Worm (Caenorhabditis elegans) whole organism, L1 larva: ENCODE data around the gene F16H6.4.

Experiments
- Y116A8C.19 ChIP-seq: sonication (generic microtip); optimal IDR thresholded peaks from 2 replicates; lab custom pipeline; 2016; ENCODE audit warnings: missing compliant biosample characterization, missing genetic modification characterization, borderline replicate concordance
- aha-1 ChIP-seq: fragments of 150-350 bp; optimal IDR thresholded peaks from 2 replicates; lab custom pipeline; 2014; ENCODE audit warnings: missing biosample characterization, missing genetic modification characterization
- alr-1 ChIP-seq: fragments of 200-800 bp; sonication (Bioruptor generic); optimal IDR thresholded peaks from 2 replicates; lab custom pipeline; 2018; ENCODE audit warnings: borderline replicate concordance, mild to moderate bottlenecking, missing genetic modification characterization, missing compliant biosample characterization
- ceh-63 ChIP-seq: fragments of 200-800 bp; sonication (Bioruptor generic); optimal IDR thresholded peaks from 2 replicates; lab custom pipeline; 2018; ENCODE audit warnings: mild to moderate bottlenecking, missing genetic modification characterization, missing compliant biosample characterization
- ceh-8 ChIP-seq: fragments of 200-800 bp; sonication (Bioruptor generic); optimal IDR thresholded peaks from 2 replicates; lab custom pipeline; 2018; ENCODE audit warnings: mild to moderate bottlenecking, missing genetic modification characterization, moderate library complexity, missing compliant biosample characterization
- ceh-82 ChIP-seq, 3 experiments: fragments of 150-350 bp in 1 of 3; sonication (generic microtip) in 2 of 3; optimal IDR thresholded peaks; 2 replicates each; lab custom pipeline; 2014 to 2017; ENCODE audit warnings: missing biosample characterization in 3 of 3, missing genetic modification characterization in 3 of 3
- ceh-88 ChIP-seq: fragments of 200-800 bp; sonication (Bioruptor generic); IDR thresholded peaks from 2 replicates; pipeline ENCODE4 v1.3.6; 2022; ENCODE audit warnings: missing genetic modification characterization, missing compliant biosample characterization
- ceh-90 ChIP-seq: sonication (generic microtip); optimal IDR thresholded peaks from 2 replicates; lab custom pipeline; 2016; ENCODE audit warnings: missing genetic modification characterization, missing compliant biosample characterization
- dpl-1 ChIP-seq, 3 experiments: fragments of 150-350 bp in 2 of 3; sonication (generic microtip) in 1 of 3; optimal IDR thresholded peaks; 2 replicates each; lab custom pipeline; 2014 to 2017; ENCODE audit warnings: missing biosample characterization in 3 of 3, missing genetic modification characterization in 3 of 3, missing genetic modification reagents in 3 of 3
- efl-1 ChIP-seq, 4 experiments: fragments of 150-350 bp; optimal IDR thresholded peaks in 3 of 4; peaks in 1 of 4; 1 replicate in 1 of 4; 2 replicates in 3 of 4; lab custom pipeline; 2014; ENCODE audit warnings: missing biosample characterization in 2 of 4, missing genetic modification characterization in 2 of 4, missing genetic modification reagents in 2 of 4
- egl-13 ChIP-seq: sonication (generic microtip); optimal IDR thresholded peaks from 2 replicates; lab custom pipeline; 2016; ENCODE audit warnings: missing genotype, missing genetic modification reagents, missing genetic modification characterization, missing compliant biosample characterization
- egl-27 ChIP-seq, 2 experiments: fragments of 150-350 bp in 1 of 2; sonication (generic microtip); optimal IDR thresholded peaks; 3 replicates each; lab custom pipeline; 2017 to 2018; ENCODE audit warnings: missing biosample characterization in 2 of 2, missing genetic modification characterization in 2 of 2, missing genetic modification reagents in 2 of 2
- fos-1 ChIP-seq: fragments of 150-350 bp; optimal IDR thresholded peaks from 2 replicates; lab custom pipeline; 2014; ENCODE audit warnings: missing biosample characterization, missing genetic modification characterization
- hlh-17 ChIP-seq: fragments of 200-800 bp; sonication (Bioruptor generic); optimal IDR thresholded peaks from 2 replicates; lab custom pipeline; 2018; ENCODE audit warnings: missing genetic modification characterization, mild to moderate bottlenecking, missing compliant biosample characterization, moderate library complexity, borderline replicate concordance
- hlh-4 ChIP-seq: sonication (generic microtip); optimal IDR thresholded peaks from 2 replicates; lab custom pipeline; 2016; ENCODE audit warnings: mild to moderate bottlenecking, missing genetic modification characterization, missing compliant biosample characterization
- hpl-2 ChIP-seq: fragments of 150-350 bp; optimal IDR thresholded peaks from 2 replicates; lab custom pipeline; 2014; ENCODE audit warnings: missing biosample characterization, missing genetic modification reagents, missing genetic modification characterization
- irx-1 ChIP-seq: sonication (generic microtip); optimal IDR thresholded peaks from 2 replicates; lab custom pipeline; 2016; ENCODE audit warnings: missing genetic modification characterization, missing compliant biosample characterization
- lin-14 ChIP-seq: fragments of 200-800 bp; sonication (Bioruptor generic); optimal IDR thresholded peaks from 2 replicates; lab custom pipeline; 2018; ENCODE audit warnings: mild to moderate bottlenecking, missing genetic modification characterization, moderate library complexity, missing compliant biosample characterization
- lir-3 ChIP-seq: sonication (generic microtip); optimal IDR thresholded peaks from 2 replicates; lab custom pipeline; 2016; ENCODE audit warnings: mild to moderate bottlenecking, missing genetic modification characterization, moderate library complexity, missing compliant biosample characterization; ENCODE audit not compliant: poor library complexity
- lsy-2 ChIP-seq, 2 experiments: fragments of 150-350 bp; optimal IDR thresholded peaks; 2 replicates each; lab custom pipeline; 2014; ENCODE audit warnings: missing biosample characterization in 2 of 2, missing genetic modification characterization in 2 of 2
- mab-9 ChIP-seq: fragments of 200-800 bp; sonication (Bioruptor generic); IDR thresholded peaks from 2 replicates; pipeline ENCODE4 v1.3.6; 2022; ENCODE audit warnings: missing genetic modification reagents, missing genetic modification characterization, missing compliant biosample characterization
- mdl-1 ChIP-seq, 2 experiments: fragments of 150-350 bp; optimal IDR thresholded peaks; 2 replicates each; lab custom pipeline; 2014 to 2017; ENCODE audit warnings: missing biosample characterization in 2 of 2, missing genetic modification characterization in 2 of 2, inconsistent platforms in 1 of 2
- nhr-19 ChIP-seq: fragments of 200-800 bp; sonication (Bioruptor generic); conservative IDR thresholded peaks from 2 replicates; pipeline ENCODE4 v1.3.6; 2022; ENCODE audit warnings: missing genetic modification characterization, missing compliant biosample characterization
- nhr-20 ChIP-seq: sonication (generic microtip); optimal IDR thresholded peaks from 2 replicates; lab custom pipeline; 2016; ENCODE audit warnings: mild to moderate bottlenecking, missing genetic modification characterization, missing compliant biosample characterization
- nhr-28 ChIP-seq: fragments of 150-350 bp; optimal IDR thresholded peaks from 2 replicates; lab custom pipeline; 2014; ENCODE audit warnings: missing biosample characterization, missing genetic modification characterization
- nhr-47 ChIP-seq: sonication (generic microtip); optimal IDR thresholded peaks from 2 replicates; lab custom pipeline; 2016; ENCODE audit warnings: mild to moderate bottlenecking, missing genetic modification characterization, moderate library complexity, missing compliant biosample characterization
- nhr-71 ChIP-seq: sonication (generic microtip); optimal IDR thresholded peaks from 2 replicates; lab custom pipeline; 2016; ENCODE audit warnings: mild to moderate bottlenecking, missing genetic modification characterization, moderate library complexity, missing compliant biosample characterization
- nhr-85 ChIP-seq: sonication (generic microtip); peaks from one replicate; lab custom pipeline; 2016; ENCODE audit warnings: missing genetic modification characterization, inconsistent platforms, missing compliant biosample characterization
- pax-3 ChIP-seq: fragments of 200-800 bp; sonication (Bioruptor generic); optimal IDR thresholded peaks from 2 replicates; lab custom pipeline; 2018; ENCODE audit warnings: mild to moderate bottlenecking, missing genetic modification characterization, moderate library complexity, missing compliant biosample characterization
- pqm-1 ChIP-seq: sonication (generic microtip); optimal IDR thresholded peaks from 3 replicates; lab custom pipeline; 2017; ENCODE audit warnings: missing biosample characterization, missing genetic modification characterization
- rnt-1 ChIP-seq: sonication (generic microtip); optimal IDR thresholded peaks from 2 replicates; lab custom pipeline; 2016; ENCODE audit warnings: mild to moderate bottlenecking, missing genetic modification characterization, moderate library complexity, missing compliant biosample characterization
- unc-30 ChIP-seq: sonication (generic microtip); optimal IDR thresholded peaks from 2 replicates; lab custom pipeline; 2017; ENCODE audit warnings: missing biosample characterization, missing genetic modification characterization
- unc-62 ChIP-seq: fragments of 150-350 bp; optimal IDR thresholded peaks from 2 replicates; lab custom pipeline; 2014; ENCODE audit warnings: missing biosample characterization, missing genetic modification reagents, missing genetic modification characterization
- unc-98 ChIP-seq: fragments of 200-800 bp; sonication (Bioruptor generic); IDR thresholded peaks from 2 replicates; pipeline ENCODE4 v1.3.6; 2022; ENCODE audit warnings: missing genetic modification characterization, missing compliant biosample characterization

F16H6.4 gene

DNA sequence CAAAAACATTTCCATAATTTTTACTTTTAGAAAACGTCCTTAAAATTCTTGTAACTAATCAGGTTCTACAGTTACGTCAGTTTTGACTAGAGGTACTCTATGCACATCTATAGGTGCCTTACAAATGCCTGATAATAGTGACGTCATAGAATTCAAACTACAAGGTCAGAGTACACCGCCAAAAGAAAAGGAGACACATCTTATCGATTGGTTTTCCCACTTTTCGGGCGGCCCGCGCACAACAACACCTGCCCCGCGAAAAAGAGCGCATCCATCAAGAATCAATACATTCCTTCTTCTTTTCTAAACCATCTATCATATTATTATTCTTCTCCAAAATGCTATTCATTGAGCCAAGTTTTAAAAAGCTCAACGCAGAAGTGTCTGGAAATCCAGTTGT lies 18.9 kb upstream of the F16H6.4 start, which contains the start of gene C31G12.1:
Gene C31G12.1, plus strand, starts transcription at position 301 of the 400 bp plus-strand sequence.
- TF ChIP-seq mdl-1 (tag; optimal IDR thresholded peaks at IDR 0.05; lab: Kevin White, UChicago), result no peak
- TF ChIP-seq lir-3 (tag; lab: Kevin White, UChicago), result no peak
- no peak for TF ChIP-seq nhr-47 (tag; lab: Kevin White, UChicago)
- TF ChIP-seq lsy-2 (tag; optimal IDR thresholded peaks at IDR 0.05; lab: Kevin White, UChicago), result no peak
- TF ChIP-seq hlh-4 (tag; lab: Kevin White, UChicago), result no peak
- no peak for TF ChIP-seq rnt-1 (tag; lab: Kevin White, UChicago)
- no peak for TF ChIP-seq unc-62 (GFP tag; lab: Kevin White, UChicago)
- no peak for TF ChIP-seq unc-30 (tag; lab: Kevin White, UChicago)
- no peak for TF ChIP-seq Y116A8C.19 (tag; lab: Kevin White, UChicago)
- no peak for TF ChIP-seq mab-9 (GFP tag; lab: Robert Waterston, UW)
- TF ChIP-seq nhr-19, result no peak
- no peak for TF ChIP-seq lin-14
- no peak for TF ChIP-seq aha-1 (tag; lab: Kevin White, UChicago)
- no peak for TF ChIP-seq nhr-28 (tag; lab: Kevin White, UChicago)
- no peak for TF ChIP-seq egl-13 (tag; lab: Kevin White, UChicago)
- TF ChIP-seq, all 84 proteins: peak for 0

DNA sequence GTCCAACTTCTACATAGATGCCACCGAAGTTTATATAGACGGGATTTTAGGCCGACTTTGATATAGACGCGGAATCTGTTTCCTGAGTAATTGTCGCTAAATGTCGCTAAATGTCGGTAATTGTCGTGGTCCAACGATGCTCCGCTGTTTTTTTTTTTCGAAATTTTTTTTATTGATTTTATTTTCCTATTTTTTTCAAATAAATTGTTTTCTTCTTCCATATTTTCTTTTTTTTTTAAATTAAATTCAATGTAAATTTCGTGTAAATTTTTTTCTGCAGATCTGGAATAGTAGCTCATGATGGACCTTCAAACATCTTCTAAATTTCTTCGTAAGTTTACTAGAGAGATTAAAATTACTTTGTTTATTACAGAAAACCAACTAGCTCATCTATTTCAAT lies 13.6 kb upstream of the F16H6.4 start, which contains the start of gene C31G12.3:
Gene C31G12.3, plus strand, starts transcription at position 301 of the 400 bp plus-strand sequence.
- TF ChIP-seq fos-1 (tag; lab: Kevin White, UChicago) (no peak), hlh-17 (GFP tag; lab: Kevin White, UChicago) (no peak), ceh-82 (tag; optimal IDR thresholded peaks at IDR 0.05; lab: Kevin White, UChicago) (no peak), nhr-71 (tag; lab: Kevin White, UChicago) (no peak), pqm-1 (tag; lab: Kevin White, UChicago) (no peak), egl-27 (tag; optimal IDR thresholded peaks at IDR 0.05; lab: Kevin White, UChicago) (no peak), hlh-4 (tag; lab: Kevin White, UChicago) (no peak), ceh-90 (no peak), aha-1 (tag; lab: Kevin White, UChicago) (no peak), nhr-20 (tag; lab: Kevin White, UChicago) (no peak)

ce11 chrV:18188328-18188727 lies 10.2 kb upstream of the F16H6.4 start, which contains the start of gene clec-245:
Gene clec-245 (minus strand): TSS chrV:18188428.
- no peak for TF ChIP-seq pax-3 (tag; lab: Kevin White, UChicago)
- TF ChIP-seq nhr-85 (tag; lab: Kevin White, UChicago), result peak; percentile 60

DNA sequence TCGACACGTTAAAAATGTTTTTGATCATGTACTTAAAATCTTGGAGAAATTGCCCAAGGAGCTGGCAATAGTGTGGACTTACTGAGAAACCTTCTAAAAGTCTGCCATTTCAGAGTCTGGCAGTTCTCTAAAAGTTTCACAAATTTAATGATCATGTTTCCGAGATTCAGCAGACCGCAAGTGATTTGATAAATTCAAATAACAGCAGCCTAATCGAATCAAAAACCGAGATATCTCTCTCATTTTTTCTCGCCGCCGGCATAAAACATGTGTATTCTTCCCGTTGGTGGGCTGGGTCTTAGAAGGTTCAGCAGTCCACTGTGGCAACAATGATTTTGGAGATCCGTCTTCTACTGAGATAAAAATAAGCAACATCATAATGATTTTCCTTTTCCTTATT lies 9.3 kb upstream of the F16H6.4 start, which contains the start of gene clec-246:
Gene clec-246, plus strand, starts transcription at position 301 of the 400 bp plus-strand sequence.
- no peak for TF ChIP-seq irx-1
- TF ChIP-seq dpl-1 (GFP tag; optimal IDR thresholded peaks at IDR 0.05; lab: Kevin White, UChicago), result no peak
- TF ChIP-seq ceh-88, result no peak
- no peak for TF ChIP-seq unc-98 (GFP tag; lab: Robert Waterston, UW)
- no peak for TF ChIP-seq efl-1 (optimal IDR thresholded peaks at IDR 0.05; lab: Kevin White, UChicago)
- TF ChIP-seq efl-1 (GFP tag; optimal IDR thresholded peaks at IDR 0.05 in 1 of 2; lab: Kevin White, UChicago), result no peak
- TF ChIP-seq ceh-63 (GFP tag; lab: Kevin White, UChicago), result no peak
- TF ChIP-seq ceh-8 (GFP tag; lab: Kevin White, UChicago), result no peak
- no peak for TF ChIP-seq alr-1 (tag; lab: Kevin White, UChicago)
- no peak for TF ChIP-seq nhr-47 (tag; lab: Kevin White, UChicago)
- no peak for TF ChIP-seq hpl-2 (GFP tag; lab: Kevin White, UChicago)
